Fruit fly (Drosophila melanogaster): Measurements from ENCODE around the gene aust.

The aust gene

dm6 chr2L:9235556-9236001, 15.3 kb downstream of the aust start (continued):
- no peak for TF ChIP-seq CG17612 (GFP tag; IDR thresholded peaks at IDR 0.05)
- no peak for TF ChIP-seq CG3065 (GFP tag; optimal IDR thresholded peaks at IDR 0.05)
- TF ChIP-seq repo (GFP tag; optimal IDR thresholded peaks at IDR 0.05): no peak
- no peak for TF ChIP-seq fd64A (GFP tag; optimal IDR thresholded peaks at IDR 0.05)
- no peak for TF ChIP-seq CG33213 (GFP tag; optimal IDR thresholded peaks at IDR 0.05)
- TF ChIP-seq BEAF-32 (GFP tag; optimal IDR thresholded peaks at IDR 0.05): no peak
- TF ChIP-seq danr (GFP tag; IDR thresholded peaks at IDR 0.05): no peak
- no peak for TF ChIP-seq aop (GFP tag; IDR thresholded peaks at IDR 0.05)
- peak; percentile 48 for TF ChIP-seq CG17359 (tag; optimal IDR thresholded peaks at IDR 0.05)
- TF ChIP-seq CG9817 (tag; optimal IDR thresholded peaks at IDR 0.05): peak; percentile 33
- TF ChIP-seq Optix (GFP tag; IDR thresholded peaks at IDR 0.05): no peak
- TF ChIP-seq tio (GFP tag; optimal IDR thresholded peaks at IDR 0.05): no peak
- no peak for TF ChIP-seq CG10543 (GFP tag; optimal IDR thresholded peaks at IDR 0.05)
- TF ChIP-seq ash1 (GFP tag; optimal IDR thresholded peaks at IDR 0.05): no peak
- no peak for TF ChIP-seq CG7786 (GFP tag; optimal IDR thresholded peaks at IDR 0.05)
- no peak for TF ChIP-seq jumu (GFP tag; optimal IDR thresholded peaks at IDR 0.05)
- TF ChIP-seq CG12299 (tag; optimal IDR thresholded peaks at IDR 0.05): no peak
- no peak for TF ChIP-seq CG4617 (GFP tag; optimal IDR thresholded peaks at IDR 0.05; ENCODE audit: borderline replicate concordance)
- TF ChIP-seq ERR (GFP tag; optimal IDR thresholded peaks at IDR 0.05): no peak
- no peak for TF ChIP-seq Fer2 (tag; optimal IDR thresholded peaks at IDR 0.05)
- no peak for TF ChIP-seq amos (GFP tag; IDR thresholded peaks at IDR 0.05; ENCODE audit: partially characterized antibody)
- no peak for TF ChIP-seq fd102C (GFP tag; optimal IDR thresholded peaks at IDR 0.05)
- no peak for TF ChIP-seq CG42726 (GFP tag; IDR thresholded peaks at IDR 0.05; ENCODE audit: partially characterized antibody)
- no peak for TF ChIP-seq CG4730 (GFP tag; IDR thresholded peaks at IDR 0.05)
- no peak for TF ChIP-seq tup (GFP tag; optimal IDR thresholded peaks at IDR 0.05)
- TF ChIP-seq CG9215 (GFP tag; IDR thresholded peaks at IDR 0.05): no peak
- TF ChIP-seq CG6654 (GFP tag; optimal IDR thresholded peaks at IDR 0.05): no peak
- no peak for TF ChIP-seq CG1529 (GFP tag; optimal IDR thresholded peaks at IDR 0.05)
- TF ChIP-seq Hmx (GFP tag; optimal IDR thresholded peaks at IDR 0.05): no peak
- TF ChIP-seq CG17568 (GFP tag; optimal IDR thresholded peaks at IDR 0.05): no peak
- no peak for TF ChIP-seq hkb (optimal IDR thresholded peaks at IDR 0.05)
- peak; percentile 68 for TF ChIP-seq hkb (GFP tag; IDR thresholded peaks at IDR 0.05)
- TF ChIP-seq ci (GFP tag; IDR thresholded peaks at IDR 0.05): no peak
- TF ChIP-seq Sin3A (optimal IDR thresholded peaks at IDR 0.05): no peak
- TF ChIP-seq bbx (GFP tag; IDR thresholded peaks at IDR 0.05; ENCODE audit: partially characterized antibody): no peak
- TF ChIP-seq ssp (GFP tag; IDR thresholded peaks at IDR 0.05): no peak
- TF ChIP-seq CoRest (tag; optimal IDR thresholded peaks at IDR 0.05): peak; percentile 55
- TF ChIP-seq CG17328 (GFP tag; IDR thresholded peaks at IDR 0.05): peak; percentile 56
- TF ChIP-seq CG3726 (GFP tag; IDR thresholded peaks at IDR 0.05): no peak
- TF ChIP-seq ranshi (GFP tag; IDR thresholded peaks at IDR 0.05): peak; percentile 42
- TF ChIP-seq Lim3 (GFP tag; IDR thresholded peaks at IDR 0.05): no peak
- TF ChIP-seq CG1603 (tag; optimal IDR thresholded peaks at IDR 0.05): no peak
- TF ChIP-seq Sox102F (GFP tag; optimal IDR thresholded peaks at IDR 0.05): peak; percentile 66
- TF ChIP-seq Sry-δ (GFP tag; optimal IDR thresholded peaks at IDR 0.05): no peak
- no peak for TF ChIP-seq dati (GFP tag; IDR thresholded peaks at IDR 0.05)
- no peak for TF ChIP-seq tll (GFP tag; optimal IDR thresholded peaks at IDR 0.05)
- peak; percentile 62; the same call in 2 of the 3 replicates for TF ChIP-seq tgo (GFP tag; IDR thresholded peaks at IDR 0.05)
- peak; percentile 30; the same call in 1 of the 2 replicates for TF ChIP-seq klu (GFP tag; IDR thresholded peaks at IDR 0.05)
- TF ChIP-seq CG34422 (GFP tag; IDR thresholded peaks at IDR 0.05): peak; percentile 19; the same call in 1 of the 3 replicates
- TF ChIP-seq CG8478 (optimal IDR thresholded peaks at IDR 0.05): no peak
- peak; percentile 52 for TF ChIP-seq lab (GFP tag; optimal IDR thresholded peaks at IDR 0.05)
- TF ChIP-seq hth (optimal IDR thresholded peaks at IDR 0.05): no peak

All from whole organism, embryonic.